Fruit fly (Drosophila melanogaster) whole organism, embryonic: ENCODE data around the gene CG9674.

Experiments
- Bteb2 ChIP-seq: fragments of 200-800 bp; sonication (Bioruptor generic); optimal IDR thresholded peaks from 2 replicates; lab custom pipeline; 2016; ENCODE audit warnings: missing biosample characterization, missing genetic modification characterization
- CG11504 ChIP-seq: fragments of 200-800 bp; sonication (Bioruptor generic); optimal IDR thresholded peaks from 3 replicates; lab custom pipeline; 2019; ENCODE audit warnings: missing biosample characterization, mild to moderate bottlenecking, missing genetic modification characterization, moderate library complexity
- CG11695 ChIP-seq: fragments of 200-800 bp; sonication (Bioruptor generic); IDR thresholded peaks from 3 replicates; pipeline ENCODE4 v1.3.6; 2022; ENCODE audit warnings: missing biosample characterization, missing genetic modification characterization
- CG11696 ChIP-seq: fragments of 200-800 bp; sonication (Bioruptor generic); IDR thresholded peaks from 2 replicates; pipeline ENCODE4 v1.3.6; 2022; ENCODE audit warnings: missing biosample characterization, missing genetic modification characterization
- CG13123 ChIP-seq: fragments of 200-800 bp; sonication (Bioruptor generic); optimal IDR thresholded peaks from 2 replicates; lab custom pipeline; 2016; ENCODE audit warnings: missing biosample characterization, missing genetic modification characterization
- CG14014 ChIP-seq: fragments of 200-800 bp; sonication (Bioruptor generic); IDR thresholded peaks from 2 replicates; pipeline ENCODE4 v1.3.6; 2022; ENCODE audit warnings: missing biosample characterization, missing genetic modification characterization
- CG17328 ChIP-seq: fragments of 200-800 bp; sonication (Bioruptor generic); IDR thresholded peaks from 2 replicates; pipeline ENCODE4 v1.3.6; 2022; ENCODE audit warnings: missing biosample characterization, missing genetic modification characterization
- CG17359 ChIP-seq: fragments of 200-800 bp; sonication (Bioruptor generic); optimal IDR thresholded peaks from 3 replicates; lab custom pipeline; 2018; ENCODE audit warnings: missing biosample characterization, mild to moderate bottlenecking, missing genetic modification characterization, moderate library complexity
- CG34376 ChIP-seq: fragments of 200-800 bp; sonication (Bioruptor generic); optimal IDR thresholded peaks from 2 replicates; lab custom pipeline; 2018; ENCODE audit warnings: missing biosample characterization, mild to moderate bottlenecking, missing genetic modification characterization
- CG4404 ChIP-seq: fragments of 200-800 bp; sonication (Bioruptor generic); IDR thresholded peaks from 2 replicates; pipeline ENCODE4 v1.3.6; 2022; ENCODE audit warnings: missing biosample characterization, missing genetic modification characterization
- CG4854 ChIP-seq: fragments of 200-800 bp; sonication (Bioruptor generic); optimal IDR thresholded peaks from 2 replicates; lab custom pipeline; 2016; ENCODE audit warnings: missing biosample characterization, missing genetic modification characterization, inconsistent platforms
- CG6654 ChIP-seq: fragments of 200-800 bp; sonication (Bioruptor generic); optimal IDR thresholded peaks from 2 replicates; lab custom pipeline; 2017; ENCODE audit warnings: missing biosample characterization, mild to moderate bottlenecking, missing genetic modification characterization
- CG6683 ChIP-seq: fragments of 200-800 bp; sonication (Bioruptor generic); optimal IDR thresholded peaks from 2 replicates; lab custom pipeline; 2017; ENCODE audit warnings: missing biosample characterization, mild to moderate bottlenecking, missing genetic modification characterization, missing genetic modification reagents
- CG7928 ChIP-seq: fragments of 200-800 bp; sonication (Bioruptor generic); optimal IDR thresholded peaks from 2 replicates; lab custom pipeline; 2017; ENCODE audit warnings: missing biosample characterization, mild to moderate bottlenecking, missing genetic modification characterization
- CG9876 ChIP-seq: fragments of 200-800 bp; sonication (Bioruptor generic); optimal IDR thresholded peaks from 2 replicates; lab custom pipeline; 2016; ENCODE audit warnings: missing biosample characterization, missing genetic modification characterization
- Chrac-16 ChIP-seq: fragments of 200-800 bp; sonication (Bioruptor generic); optimal IDR thresholded peaks from 3 replicates; lab custom pipeline; 2016; ENCODE audit warnings: missing biosample characterization, missing genetic modification characterization
- CrebB ChIP-seq: fragments of 200-800 bp; sonication (Bioruptor generic); optimal IDR thresholded peaks from 3 replicates; lab custom pipeline; 2018; ENCODE audit warnings: missing biosample characterization, mild to moderate bottlenecking, missing genetic modification characterization
- Fer1 ChIP-seq: fragments of 200-800 bp; sonication (Bioruptor generic); optimal IDR thresholded peaks from 2 replicates; lab custom pipeline; 2017; ENCODE audit warnings: missing biosample characterization, mild to moderate bottlenecking, missing genetic modification characterization
- Lhr ChIP-seq: fragments of 200-800 bp; sonication (Bioruptor generic); optimal IDR thresholded peaks from 3 replicates; lab custom pipeline; 2017; ENCODE audit warnings: mild to moderate bottlenecking, missing biosample characterization, missing genetic modification reagents, missing genetic modification characterization
- Med ChIP-seq: fragments of 200-800 bp; sonication (Bioruptor generic); peaks from one replicate; lab custom pipeline; 2016; ENCODE audit warnings: missing biosample characterization, missing genetic modification characterization, mild to moderate bottlenecking, inconsistent platforms, moderate library complexity
- Mes4 ChIP-seq: fragments of 200-800 bp; sonication (Bioruptor generic); optimal IDR thresholded peaks from 2 replicates; lab custom pipeline; 2016; ENCODE audit warnings: missing biosample characterization, missing genetic modification characterization
- NfI ChIP-seq: fragments of 200-800 bp; sonication (Bioruptor generic); optimal IDR thresholded peaks from 3 replicates; lab custom pipeline; 2018; ENCODE audit warnings: missing biosample characterization, mild to moderate bottlenecking, missing genetic modification characterization, moderate library complexity
- Spps ChIP-seq: fragments of 200-800 bp; sonication (Bioruptor generic); optimal IDR thresholded peaks from 2 replicates; lab custom pipeline; 2018; ENCODE audit warnings: missing biosample characterization, mild to moderate bottlenecking, missing genetic modification characterization
- ab ChIP-seq: fragments of 200-800 bp; sonication (Bioruptor generic); optimal IDR thresholded peaks from 2 replicates; lab custom pipeline; 2016; ENCODE audit warnings: missing biosample characterization, missing genetic modification characterization
- bab2 ChIP-seq: fragments of 200-800 bp; sonication (Bioruptor generic); optimal IDR thresholded peaks from 2 replicates; lab custom pipeline; 2016; ENCODE audit warnings: missing biosample characterization, missing genetic modification characterization
- bcd ChIP-seq: fragments of 200-800 bp; sonication (Bioruptor generic); optimal IDR thresholded peaks from 2 replicates; lab custom pipeline; 2017; ENCODE audit warnings: missing biosample characterization, mild to moderate bottlenecking, missing genetic modification characterization
- caup ChIP-seq: fragments of 200-800 bp; sonication (Bioruptor generic); optimal IDR thresholded peaks from 3 replicates; lab custom pipeline; 2017; ENCODE audit warnings: missing biosample characterization, mild to moderate bottlenecking, missing genetic modification characterization, moderate library complexity; ENCODE audit not compliant: severe bottlenecking
- crol ChIP-seq: fragments of 200-800 bp; sonication (Bioruptor generic); IDR thresholded peaks from 2 replicates; pipeline ENCODE4 v1.3.6; 2022; ENCODE audit warnings: missing biosample characterization, missing genetic modification characterization
- disco-r ChIP-seq: fragments of 200-800 bp; sonication (Bioruptor generic); optimal IDR thresholded peaks from 2 replicates; lab custom pipeline; 2016; ENCODE audit warnings: missing biosample characterization, missing genetic modification characterization
- en ChIP-seq: fragments of 200-800 bp; sonication (Bioruptor generic); optimal IDR thresholded peaks from 2 replicates; lab custom pipeline; 2016; ENCODE audit warnings: missing biosample characterization, missing genetic modification characterization
- fu2 ChIP-seq: fragments of 200-800 bp; sonication (Bioruptor generic); optimal IDR thresholded peaks from 2 replicates; lab custom pipeline; 2016; ENCODE audit warnings: missing biosample characterization, missing genetic modification characterization
- gfzf ChIP-seq: fragments of 200-800 bp; sonication (Bioruptor generic); optimal IDR thresholded peaks from 2 replicates; lab custom pipeline; 2016; ENCODE audit warnings: missing biosample characterization, mild to moderate bottlenecking, missing genetic modification characterization, moderate library complexity
- grau ChIP-seq: fragments of 200-800 bp; optimal IDR thresholded peaks from 3 replicates; lab custom pipeline; 2019; ENCODE audit warnings: missing biosample characterization, mild to moderate bottlenecking, missing genetic modification characterization, moderate library complexity
- gt ChIP-seq: fragments of 200-800 bp; sonication (Bioruptor generic); IDR thresholded peaks from 2 replicates; pipeline ENCODE4 v1.3.6; 2022; ENCODE audit warnings: missing biosample characterization, missing genetic modification characterization
- hb ChIP-seq: fragments of 200-800 bp; sonication (Bioruptor generic); IDR thresholded peaks from 3 replicates; pipeline ENCODE4 v1.3.6; 2022; ENCODE audit warnings: missing biosample characterization, missing genetic modification characterization; ENCODE audit not compliant: partially characterized antibody
- ken ChIP-seq: fragments of 200-800 bp; sonication (Bioruptor generic); IDR thresholded peaks from 3 replicates; pipeline ENCODE4 v1.3.6; 2022; ENCODE audit warnings: missing biosample characterization, missing genetic modification characterization
- oc ChIP-seq: fragments of 200-800 bp; sonication (Bioruptor generic); optimal IDR thresholded peaks from 2 replicates; lab custom pipeline; 2018; ENCODE audit warnings: missing biosample characterization, mild to moderate bottlenecking, missing genetic modification characterization, moderate library complexity
- odd ChIP-seq: fragments of 200-800 bp; sonication (Bioruptor generic); optimal IDR thresholded peaks from 2 replicates; lab custom pipeline; 2017; ENCODE audit warnings: missing biosample characterization, mild to moderate bottlenecking, missing genetic modification characterization
- onecut ChIP-seq: fragments of 200-800 bp; sonication (Bioruptor generic); IDR thresholded peaks from 2 replicates; pipeline ENCODE4 v1.3.6; 2022; ENCODE audit warnings: missing biosample characterization, missing genetic modification characterization
- org-1 ChIP-seq: fragments of 200-800 bp; sonication (Bioruptor generic); optimal IDR thresholded peaks from 2 replicates; lab custom pipeline; 2017; ENCODE audit warnings: missing biosample characterization, missing genetic modification characterization
- p53 ChIP-seq: fragments of 200-800 bp; sonication (Bioruptor generic); optimal IDR thresholded peaks from 2 replicates; lab custom pipeline; 2016; ENCODE audit warnings: missing biosample characterization, missing genetic modification characterization
- pan ChIP-seq, 4 experiments: fragments of >200 bp in 3 of 4; fragments of 200-800 bp in 1 of 4; sonication (Bioruptor generic) in 1 of 4; optimal IDR thresholded peaks in 3 of 4; IDR thresholded peaks in 1 of 4; 2 replicates each; pipeline versions ENCODE4 v1.3.6 to Lab custom; 2017 to 2022; ENCODE audit warnings: missing biosample characterization in 2 of 4, missing genetic modification characterization in 2 of 4, mixed read lengths in 1 of 4
- phol ChIP-seq: fragments of 200-800 bp; sonication (Bioruptor generic); optimal IDR thresholded peaks from 3 replicates; lab custom pipeline; 2018; ENCODE audit warnings: missing biosample characterization, mild to moderate bottlenecking, missing genetic modification characterization, moderate library complexity
- prd ChIP-seq, 3 experiments: fragments of >200 bp in 2 of 3; fragments of 200-800 bp in 1 of 3; sonication (Bioruptor generic) in 1 of 3; optimal IDR thresholded peaks in 2 of 3; IDR thresholded peaks in 1 of 3; 2 replicates in 2 of 3; 3 replicates in 1 of 3; pipeline versions ENCODE4 v1.3.6 to Lab custom; 2017 to 2022; ENCODE audit warnings: missing biosample characterization in 1 of 3, missing genetic modification characterization in 1 of 3
- repo ChIP-seq: fragments of 200-800 bp; sonication (Bioruptor generic); optimal IDR thresholded peaks from 2 replicates; lab custom pipeline; 2016; ENCODE audit warnings: missing biosample characterization, missing genetic modification characterization
- stc ChIP-seq: fragments of 200-800 bp; sonication (Bioruptor generic); IDR thresholded peaks from 2 replicates; pipeline ENCODE4 v1.3.6; 2022; ENCODE audit warnings: missing biosample characterization, missing genetic modification characterization
- usp ChIP-seq: fragments of >200 bp; optimal IDR thresholded peaks from 2 replicates; lab custom pipeline; 2017; ENCODE audit warnings: missing biosample characterization, missing genetic modification characterization

CG9674 gene

DNA sequence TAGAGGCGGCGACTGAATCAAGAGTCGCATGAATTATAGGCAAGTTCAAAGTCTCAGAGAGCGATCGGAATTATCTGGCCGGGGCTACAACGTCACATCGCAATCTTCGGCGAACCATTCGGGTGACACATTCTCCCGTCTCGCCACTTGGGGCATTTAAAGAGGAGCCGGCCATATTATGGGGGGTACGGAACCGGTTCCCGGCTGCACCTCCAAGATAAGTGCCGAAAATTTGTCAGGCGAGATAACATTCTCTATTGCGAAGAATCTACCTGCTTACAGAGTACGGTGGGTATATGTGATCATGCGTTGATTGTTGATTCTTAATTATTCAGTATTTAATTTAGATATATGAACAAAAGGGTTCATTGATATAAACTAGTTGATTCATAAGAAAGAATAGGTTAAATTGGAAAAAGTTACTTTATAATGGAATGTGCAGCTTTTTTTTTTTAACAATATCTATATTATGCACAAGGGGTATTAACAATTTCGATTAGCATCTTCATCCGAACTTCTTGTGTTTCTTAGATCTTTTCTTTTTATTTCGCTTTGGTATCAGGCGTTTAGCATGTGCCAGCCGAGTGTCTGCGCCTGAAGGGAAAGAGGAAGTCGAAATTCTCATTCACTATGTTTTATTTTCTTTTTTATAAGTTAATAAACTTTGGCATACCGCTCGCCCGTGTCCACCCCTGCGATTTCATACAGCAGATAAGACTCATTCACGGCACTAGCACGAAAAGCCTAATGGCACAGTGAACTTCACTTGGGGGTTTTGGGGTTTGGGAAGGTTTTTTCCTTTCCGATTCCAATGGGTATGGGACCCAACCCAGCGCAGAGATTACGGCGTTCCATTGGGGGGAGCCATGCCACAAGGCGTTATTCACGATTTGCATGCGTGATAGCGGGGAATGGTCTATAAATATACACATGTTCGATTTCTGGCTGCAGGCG is 5.8 kb downstream of the CG9674 start (continued):
- TF ChIP-seq CrebB (no peak), ken (no peak), stc (GFP tag; lab: Robert Waterston, UW) (peak; percentile 26; the same call in 1 of the 2 replicates), CG13123 (GFP tag; lab: Kevin White, UChicago) (no peak), CG6654 (peak; percentile 34), bcd (GFP tag; lab: Kevin White, UChicago) (peak; percentile 64), Mes4 (GFP tag; lab: Kevin White, UChicago) (no peak), CG17359 (tag; lab: Kevin White, UChicago) (peak; percentile 69), CG7928 (no peak), caup (peak; percentile 39), onecut (GFP tag; lab: Robert Waterston, UW) (no peak; the same call in 1 of the 2 replicates), Med (peak; percentile 67), Spps (tag; lab: Kevin White, UChicago) (peak; percentile 37), CG6683 (no peak), CG4404 (GFP tag; lab: Robert Waterston, UW) (no peak; the same call in 1 of the 2 replicates), phol (tag; lab: Kevin White, UChicago) (peak; percentile 70), Bteb2 (peak; percentile 33), hb (GFP tag; lab: Robert Waterston, UW) (no peak), CG11696 (GFP tag; lab: Robert Waterston, UW) (no peak), oc (tag; lab: Kevin White, UChicago) (no peak), fu2 (GFP tag; lab: Kevin White, UChicago) (no peak), CG9876 (GFP tag; lab: Kevin White, UChicago) (no peak), NfI (GFP tag; lab: Kevin White, UChicago) (peak; percentile 11), p53 (no peak), org-1 (GFP tag; lab: Kevin White, UChicago) (peak; percentile 20), Chrac-16 (GFP tag; lab: Kevin White, UChicago) (peak; percentile 43), CG14014 (GFP tag; lab: Robert Waterston, UW) (0 out of 2 replicates have a peak, but pooled peaks have one; percentile 42), bab2 (GFP tag; lab: Kevin White, UChicago) (peak; percentile 47), disco-r (no peak), CG17328 (no peak), prd (optimal IDR thresholded peaks at IDR 0.05; lab: Kevin White, UChicago) (no peak), prd (GFP tag; IDR thresholded peaks at IDR 0.05; lab: Robert Waterston, UW) (peak; percentile 66), grau (peak; percentile 58), gfzf (GFP tag; lab: Kevin White, UChicago) (no peak), en (GFP tag; lab: Kevin White, UChicago) (no peak), odd (no peak), CG11504 (tag; lab: Kevin White, UChicago) (peak; percentile 70), CG11695 (GFP tag; lab: Robert Waterston, UW) (peak; percentile 73), Fer1 (GFP tag; lab: Kevin White, UChicago) (peak; percentile 40), CG4854 (peak; percentile 26), CG34376 (peak; percentile 3), Lhr (GFP tag; lab: Kevin White, UChicago) (no peak), repo (GFP tag; lab: Kevin White, UChicago) (no peak), ab (no peak), gt (no peak), crol (GFP tag; lab: Robert Waterston, UW) (peak; percentile 35; the same call in 1 of the 2 replicates), usp (GFP tag; lab: Kevin White, UChicago) (no peak), pan (optimal IDR thresholded peaks at IDR 0.05; lab: Kevin White, UChicago) (no peak), pan (GFP tag; optimal IDR thresholded peaks at IDR 0.05 in 1 of 2, IDR thresholded peaks at IDR 0.05 in 1 of 2) (peak in 1 of 2 experiments; percentile 49)
